Worm (Caenorhabditis elegans) whole organism, L4 larva: ENCODE results near the gene Y82E9BL.1.
A peak's percentile ranks its signal among the peaks of the same experiment; 100 is the strongest.

ENCODE experiments used
- D1046.2 ChIP-seq: fragments of 200-800 bp; sonication (Bioruptor generic); IDR thresholded peaks from 2 replicates; pipeline ENCODE4 v1.3.6; 2022; ENCODE audit warnings: missing genetic modification characterization, missing compliant biosample characterization
- F26F4.8 ChIP-seq: fragments of 200-800 bp; sonication (Bioruptor generic); conservative IDR thresholded peaks from 2 replicates; pipeline ENCODE4 v1.3.6; 2022; ENCODE audit warnings: missing genetic modification characterization, missing compliant biosample characterization
- T20F7.1 ChIP-seq: fragments of 200-800 bp; sonication (Bioruptor generic); optimal IDR thresholded peaks from 2 replicates; lab custom pipeline; 2018; ENCODE audit warnings: mild to moderate bottlenecking, missing genetic modification characterization, missing compliant biosample characterization
- Y105C5A.15 ChIP-seq: fragments of 200-800 bp; sonication (Bioruptor generic); IDR thresholded peaks from 2 replicates; pipeline ENCODE4 v1.3.6; 2022; ENCODE audit warnings: missing genetic modification characterization, missing compliant biosample characterization
- Y48G9A.11 ChIP-seq: fragments of 200-800 bp; sonication (Bioruptor generic); IDR thresholded peaks from 2 replicates; pipeline ENCODE4 v1.3.6; 2022; ENCODE audit warnings: missing genetic modification reagents, missing genetic modification characterization, missing compliant biosample characterization
- aha-1 ChIP-seq: fragments of 150-350 bp; peaks from one replicate; lab custom pipeline; 2014; ENCODE audit warnings: missing biosample characterization, missing genetic modification characterization
- arid-1 ChIP-seq: fragments of 200-800 bp; sonication (Bioruptor generic); conservative IDR thresholded peaks from 2 replicates; pipeline ENCODE4 v1.3.6; 2022; ENCODE audit warnings: missing genetic modification reagents, missing genetic modification characterization, missing compliant biosample characterization
- ceh-20 ChIP-seq: fragments of 200-800 bp; sonication (Bioruptor generic); IDR thresholded peaks from 2 replicates; pipeline ENCODE4 v1.3.6; 2022; ENCODE audit warnings: missing genetic modification reagents, missing genetic modification characterization, missing compliant biosample characterization
- ceh-62 ChIP-seq: sonication (generic microtip); optimal IDR thresholded peaks from 2 replicates; lab custom pipeline; 2017; ENCODE audit warnings: missing biosample characterization, missing genetic modification characterization
- ces-1 ChIP-seq: fragments of 150-350 bp; sonication (generic microtip); optimal IDR thresholded peaks from 4 replicates; lab custom pipeline; 2014; ENCODE audit warnings: missing biosample characterization, missing genetic modification reagents, missing genetic modification characterization
- daf-16 ChIP-seq, 3 experiments: sonication (generic microtip); optimal IDR thresholded peaks; 2 replicates each; lab custom pipeline; 2016 to 2017; ENCODE audit warnings: missing genetic modification characterization in 3 of 3, missing genetic modification reagents in 3 of 3, mild to moderate bottlenecking in 2 of 3, missing compliant biosample characterization in 2 of 3, missing biosample characterization in 1 of 3, moderate library complexity in 1 of 3
- dmd-6 ChIP-seq: fragments of 200-800 bp; sonication (Bioruptor generic); IDR thresholded peaks from 2 replicates; pipeline ENCODE4 v1.3.6; 2022; ENCODE audit warnings: missing genetic modification reagents, missing genetic modification characterization, missing compliant biosample characterization
- dmd-9 ChIP-seq: fragments of 200-800 bp; sonication (Bioruptor generic); IDR thresholded peaks from 2 replicates; pipeline ENCODE4 v1.3.6; 2022; ENCODE audit warnings: missing genetic modification reagents, missing genetic modification characterization, missing compliant biosample characterization
- gei-8 ChIP-seq: fragments of 200-800 bp; sonication (Bioruptor generic); optimal IDR thresholded peaks from 2 replicates; lab custom pipeline; 2018; ENCODE audit warnings: mild to moderate bottlenecking, missing genetic modification characterization, missing compliant biosample characterization
- hif-1 ChIP-seq, 2 experiments: sonication (generic microtip); optimal IDR thresholded peaks; 2 replicates each; lab custom pipeline; 2016 to 2017; ENCODE audit warnings: missing compliant biosample characterization in 2 of 2, missing genetic modification characterization in 2 of 2, missing genetic modification reagents in 2 of 2, missing genotype in 2 of 2, mild to moderate bottlenecking in 1 of 2
- hlh-11 ChIP-seq: fragments of 200-800 bp; sonication (Bioruptor generic); optimal IDR thresholded peaks from 2 replicates; lab custom pipeline; 2018; ENCODE audit warnings: mild to moderate bottlenecking, missing genetic modification characterization, missing compliant biosample characterization
- hmg-1.1 ChIP-seq: fragments of 200-800 bp; sonication (Bioruptor generic); IDR thresholded peaks from 2 replicates; pipeline ENCODE4 v1.3.6; 2022; ENCODE audit warnings: missing genetic modification reagents, missing genetic modification characterization, missing compliant biosample characterization
- jun-1 ChIP-seq: fragments of 150-350 bp; optimal IDR thresholded peaks from 2 replicates; lab custom pipeline; 2014; ENCODE audit warnings: missing biosample characterization, missing genetic modification reagents, missing genetic modification characterization
- lin-1 ChIP-seq: fragments of 200-800 bp; sonication (Bioruptor generic); IDR thresholded peaks from 2 replicates; pipeline ENCODE4 v1.3.6; 2022; ENCODE audit warnings: missing genetic modification reagents, missing genetic modification characterization, missing compliant biosample characterization
- lir-3 ChIP-seq: sonication (generic microtip); optimal IDR thresholded peaks from 2 replicates; lab custom pipeline; 2016; ENCODE audit warnings: mild to moderate bottlenecking, missing genetic modification characterization, missing compliant biosample characterization
- mdt-29 ChIP-seq: fragments of 200-800 bp; sonication (Bioruptor generic); IDR thresholded peaks from 2 replicates; pipeline ENCODE4 v1.3.6; 2022; ENCODE audit warnings: missing genetic modification reagents, missing genetic modification characterization, missing compliant biosample characterization
- mxl-2 ChIP-seq: fragments of 200-800 bp; sonication (Bioruptor generic); conservative IDR thresholded peaks from 2 replicates; pipeline ENCODE4 v1.3.6; 2022; ENCODE audit warnings: missing genetic modification reagents, missing genetic modification characterization, missing compliant biosample characterization
- mxl-3 ChIP-seq: fragments of 200-800 bp; sonication (Bioruptor generic); optimal IDR thresholded peaks from 2 replicates; lab custom pipeline; 2018; ENCODE audit warnings: mild to moderate bottlenecking, missing genetic modification characterization, missing compliant biosample characterization
- nhr-10 ChIP-seq: fragments of 150-350 bp; optimal IDR thresholded peaks from 2 replicates; lab custom pipeline; 2014; ENCODE audit warnings: missing biosample characterization, missing genetic modification characterization
- nhr-102 ChIP-seq: sonication (generic microtip); optimal IDR thresholded peaks from 2 replicates; lab custom pipeline; 2016; ENCODE audit warnings: mild to moderate bottlenecking, missing genetic modification characterization, moderate library complexity, missing compliant biosample characterization
- nhr-11 ChIP-seq: fragments of 150-350 bp; optimal IDR thresholded peaks from 2 replicates; lab custom pipeline; 2014; ENCODE audit warnings: missing biosample characterization, missing genetic modification characterization
- nhr-237 ChIP-seq: sonication (generic microtip); optimal IDR thresholded peaks from 2 replicates; lab custom pipeline; 2017; ENCODE audit warnings: missing biosample characterization, missing genetic modification characterization
- nhr-28 ChIP-seq: fragments of 150-350 bp; optimal IDR thresholded peaks from 2 replicates; lab custom pipeline; 2014; ENCODE audit warnings: missing biosample characterization, missing genetic modification characterization
- nhr-41 ChIP-seq: fragments of 200-800 bp; sonication (Bioruptor generic); IDR thresholded peaks from 2 replicates; pipeline ENCODE4 v1.3.6; 2022; ENCODE audit warnings: missing genetic modification reagents, missing genetic modification characterization, missing compliant biosample characterization
- nhr-42 ChIP-seq: fragments of 200-800 bp; sonication (Bioruptor generic); IDR thresholded peaks from 2 replicates; pipeline ENCODE4 v1.3.6; 2022; ENCODE audit warnings: missing genetic modification characterization, missing compliant biosample characterization
- nhr-77 ChIP-seq: fragments of 150-350 bp; optimal IDR thresholded peaks from 2 replicates; lab custom pipeline; 2014; ENCODE audit warnings: missing biosample characterization, missing genetic modification characterization
- pqm-1 ChIP-seq: sonication (generic microtip); optimal IDR thresholded peaks from 2 replicates; lab custom pipeline; 2017; ENCODE audit warnings: missing biosample characterization, missing genetic modification characterization
- rbr-2 ChIP-seq: sonication (generic microtip); optimal IDR thresholded peaks from 2 replicates; lab custom pipeline; 2016; ENCODE audit warnings: missing genotype, missing genetic modification characterization, missing compliant biosample characterization
- saeg-2 ChIP-seq: fragments of 200-800 bp; sonication (Bioruptor generic); IDR thresholded peaks from 2 replicates; pipeline ENCODE4 v1.3.6; 2022; ENCODE audit warnings: missing genetic modification reagents, missing genetic modification characterization, missing compliant biosample characterization
- skn-1 ChIP-seq: fragments of 150-350 bp; optimal IDR thresholded peaks from 2 replicates; lab custom pipeline; 2014; ENCODE audit warnings: missing biosample characterization, missing genetic modification characterization
- spr-1 ChIP-seq: sonication (generic microtip); optimal IDR thresholded peaks from 2 replicates; lab custom pipeline; 2016; ENCODE audit warnings: mild to moderate bottlenecking, missing genetic modification characterization, missing compliant biosample characterization
- spr-3 ChIP-seq: fragments of 200-800 bp; sonication (Bioruptor generic); optimal IDR thresholded peaks from 2 replicates; lab custom pipeline; 2018; ENCODE audit warnings: mild to moderate bottlenecking, missing genetic modification characterization, missing compliant biosample characterization
- tag-97 ChIP-seq: fragments of 200-800 bp; sonication (Bioruptor generic); IDR thresholded peaks from 2 replicates; pipeline ENCODE4 v1.3.6; 2022; ENCODE audit warnings: missing genetic modification characterization, missing compliant biosample characterization
- tra-1 ChIP-seq: fragments of 200-800 bp; sonication (Bioruptor generic); IDR thresholded peaks from 2 replicates; pipeline ENCODE4 v1.3.6; 2022; ENCODE audit warnings: missing genetic modification reagents, missing genetic modification characterization, missing compliant biosample characterization
- unc-130 ChIP-seq: sonication (generic microtip); optimal IDR thresholded peaks from 2 replicates; lab custom pipeline; 2016; ENCODE audit warnings: missing genetic modification reagents, missing genetic modification characterization, missing compliant biosample characterization
- unc-62 ChIP-seq, 3 experiments: fragments of 150-350 bp in 1 of 3; sonication (generic microtip); optimal IDR thresholded peaks in 2 of 3; peaks in 1 of 3; 1 replicate in 1 of 3; 2 replicates in 2 of 3; lab custom pipeline; 2014 to 2017; ENCODE audit warnings: missing biosample characterization in 3 of 3, missing genetic modification characterization in 3 of 3, missing genetic modification reagents in 3 of 3, missing genotype in 1 of 3
- zfp-2 ChIP-seq: sonication (generic microtip); optimal IDR thresholded peaks from 2 replicates; lab custom pipeline; 2016; ENCODE audit warnings: mild to moderate bottlenecking, missing genetic modification characterization, missing compliant biosample characterization
- ztf-11 ChIP-seq: fragments of 150-350 bp; optimal IDR thresholded peaks from 2 replicates; lab custom pipeline; 2014; ENCODE audit warnings: missing biosample characterization, missing genetic modification characterization
- ztf-7 ChIP-seq: fragments of 150-350 bp; optimal IDR thresholded peaks from 2 replicates; lab custom pipeline; 2014; ENCODE audit warnings: missing biosample characterization, missing genetic modification characterization

The Y82E9BL.1 gene

DNA sequence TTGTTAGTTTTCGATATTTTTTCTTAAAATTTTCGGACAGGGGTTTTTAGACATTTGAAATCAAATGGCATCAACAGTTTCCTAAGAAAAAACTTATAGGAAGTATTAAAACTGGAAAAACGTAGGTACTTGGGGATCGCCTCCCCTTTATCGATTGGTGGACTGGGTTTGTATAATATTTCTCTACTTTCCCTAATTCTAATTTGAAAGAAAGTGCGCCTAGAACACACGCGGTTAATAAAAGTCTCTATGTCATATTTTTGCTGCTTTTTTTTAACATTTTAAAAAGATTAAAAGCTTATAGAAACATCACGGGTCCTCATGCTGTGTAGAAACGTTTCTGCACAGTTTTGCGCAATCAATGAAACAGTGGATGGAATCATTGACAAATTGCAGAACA is 44.5 kb upstream of the Y82E9BL.1 start, which contains the start of gene pals-16 (continued):
- TF ChIP-seq ces-1 (GFP tag; lab: Kevin White, UChicago) (no peak), Y48G9A.11 (GFP tag; lab: Robert Waterston, UW) (no peak), Y105C5A.15 (no peak)

DNA sequence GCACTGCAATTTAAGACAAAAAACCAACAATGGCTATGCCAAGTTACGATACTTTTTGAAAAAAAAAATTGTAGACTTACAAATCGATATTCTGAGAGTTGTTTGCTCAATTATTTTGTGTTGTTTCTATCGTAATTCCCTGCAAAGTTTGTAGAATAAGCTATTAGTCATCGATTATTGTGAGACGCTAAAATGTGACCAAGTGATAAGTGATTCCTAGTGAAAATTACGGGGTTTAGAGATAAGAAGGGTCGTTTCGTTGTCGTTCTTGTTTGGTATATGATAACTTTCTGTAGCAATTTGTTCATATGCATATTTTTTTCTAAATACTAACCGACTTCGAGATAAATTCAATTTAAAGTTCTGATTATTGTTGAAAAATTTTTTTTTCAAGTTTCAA is 43.0 kb upstream of the Y82E9BL.1 start:
- TF ChIP-seq T20F7.1 (GFP tag; lab: Kevin White, UChicago), result peak; percentile 22
- TF ChIP-seq ces-1 (GFP tag; lab: Kevin White, UChicago), result no peak
- TF ChIP-seq daf-16 (GFP tag; optimal IDR thresholded peaks at IDR 0.05; lab: Kevin White, UChicago), result no peak
- peak; percentile 61 for TF ChIP-seq daf-16 (tag; optimal IDR thresholded peaks at IDR 0.05; lab: Kevin White, UChicago)
- TF ChIP-seq nhr-28, result peak; percentile 64
- peak; percentile 86 for TF ChIP-seq pqm-1
- no peak for TF ChIP-seq lir-3 (tag; lab: Kevin White, UChicago)
- TF ChIP-seq mxl-3 (GFP tag; lab: Kevin White, UChicago), result no peak
- TF ChIP-seq dmd-6 (GFP tag; lab: Robert Waterston, UW), result peak; percentile 48

DNA sequence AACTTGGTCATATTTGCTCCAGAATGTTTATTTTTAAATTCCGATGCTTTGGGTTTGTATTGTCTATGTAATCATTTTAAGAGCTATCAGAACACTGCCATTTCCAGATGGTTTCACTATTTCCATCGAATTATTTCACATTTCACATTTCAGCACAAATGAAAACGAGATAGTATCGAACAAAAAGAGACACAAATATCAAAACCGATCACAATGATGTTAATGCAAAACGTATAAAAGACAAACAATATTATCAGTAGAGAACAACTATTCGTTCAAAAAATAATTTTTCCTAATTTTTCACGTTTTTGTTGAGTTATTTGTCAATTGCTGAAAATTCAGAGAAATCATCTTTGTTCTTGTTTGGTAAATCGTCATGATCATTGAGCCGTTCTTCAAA is 40.1 kb upstream of the Y82E9BL.1 start:
- TF ChIP-seq daf-16 (GFP tag; optimal IDR thresholded peaks at IDR 0.05; lab: Kevin White, UChicago), result no peak
- peak; percentile 28 for TF ChIP-seq daf-16 (tag; optimal IDR thresholded peaks at IDR 0.05; lab: Kevin White, UChicago)
- peak; percentile 19 for TF ChIP-seq hlh-11 (tag; lab: Kevin White, UChicago)
- TF ChIP-seq saeg-2 (GFP tag; lab: Robert Waterston, UW), result no peak
- peak; percentile 39; the same call in 1 of the 2 replicates for TF ChIP-seq dmd-6 (GFP tag; lab: Robert Waterston, UW)
- TF ChIP-seq ztf-7 (tag; lab: Kevin White, UChicago), result no peak
- TF ChIP-seq nhr-28, result peak; percentile 17
- TF ChIP-seq hmg-1.1 (GFP tag; lab: Robert Waterston, UW), result no peak
- TF ChIP-seq pqm-1, result peak; percentile 64
- TF ChIP-seq, all 104 proteins: peak for 5

- TF ChIP-seq ceh-20 (GFP tag; lab: Robert Waterston, UW) (no peak), spr-1 (no peak), unc-130 (no peak), nhr-41 (GFP tag; lab: Robert Waterston, UW) (no peak), unc-62 (GFP tag; optimal IDR thresholded peaks at IDR 0.05 in 1 of 2; lab: Kevin White, UChicago) (no peak), unc-62 (tag; optimal IDR thresholded peaks at IDR 0.05; lab: Kevin White, UChicago) (no peak), ztf-11 (no peak), D1046.2 (GFP tag; lab: Robert Waterston, UW) (no peak), tag-97 (GFP tag; lab: Robert Waterston, UW) (no peak), hif-1 (tag; optimal IDR thresholded peaks at IDR 0.05; lab: Kevin White, UChicago) (no peak), nhr-77 (tag; lab: Kevin White, UChicago) (peak; percentile 60), lir-3 (tag; lab: Kevin White, UChicago) (no peak), saeg-2 (GFP tag; lab: Robert Waterston, UW) (no peak), nhr-102 (tag; lab: Kevin White, UChicago) (peak; percentile 58), ceh-62 (tag; lab: Kevin White, UChicago) (no peak), spr-3 (no peak), dmd-9 (GFP tag; lab: Robert Waterston, UW) (no peak), nhr-42 (GFP tag; lab: Robert Waterston, UW) (no peak), nhr-28 (peak; percentile 71), arid-1 (no peak), zfp-2 (tag; lab: Kevin White, UChicago) (no peak), aha-1 (no peak), hlh-11 (tag; lab: Kevin White, UChicago) (peak; percentile 73), rbr-2 (tag; lab: Kevin White, UChicago) (no peak), jun-1 (no peak), dmd-6 (GFP tag; lab: Robert Waterston, UW) (peak; percentile 86), mdt-29 (GFP tag; lab: Robert Waterston, UW) (no peak), F26F4.8 (GFP tag; lab: Robert Waterston, UW) (no peak), nhr-10 (tag; lab: Kevin White, UChicago) (no peak), ces-1 (GFP tag; lab: Kevin White, UChicago) (no peak), mxl-3 (GFP tag; lab: Kevin White, UChicago) (no peak), skn-1 (tag; lab: Kevin White, UChicago) (no peak), mxl-2 (GFP tag; lab: Robert Waterston, UW) (no peak), gei-8 (GFP tag; lab: Kevin White, UChicago) (no peak), nhr-11 (tag; lab: Kevin White, UChicago) (no peak), lin-1 (0 out of 2 replicates have a peak, but pooled peaks have one; percentile 44), tra-1 (GFP tag; lab: Robert Waterston, UW) (peak; percentile 42; the same call in 1 of the 2 replicates), nhr-237 (tag; lab: Kevin White, UChicago) (no peak)
Measured at ce11 chrIII:1392763-1393162, 37.5 kb upstream of the Y82E9BL.1 start.
